Fruit fly (Drosophila melanogaster) whole organism, embryonic: ENCODE results near the gene CG5731.

Experiments
- ATbp ChIP-seq: fragments of 200-800 bp; sonication (Bioruptor generic); optimal IDR thresholded peaks from 2 replicates; lab custom pipeline; 2017; ENCODE audit warnings: missing biosample characterization, mild to moderate bottlenecking, missing genetic modification characterization, missing genetic modification reagents
- BEAF-32 ChIP-seq: fragments of 200-800 bp; sonication (Bioruptor generic); optimal IDR thresholded peaks from 3 replicates; lab custom pipeline; 2017; ENCODE audit warnings: missing biosample characterization, missing genetic modification characterization, mild to moderate bottlenecking, moderate library complexity, missing genetic modification reagents
- CG12071 ChIP-seq: fragments of 200-800 bp; sonication (Bioruptor generic); optimal IDR thresholded peaks from 3 replicates; lab custom pipeline; 2018; ENCODE audit warnings: missing biosample characterization, mild to moderate bottlenecking, missing genetic modification characterization
- CG12104 ChIP-seq: fragments of 200-800 bp; sonication (Bioruptor generic); optimal IDR thresholded peaks from 3 replicates; lab custom pipeline; 2016; ENCODE audit warnings: missing biosample characterization, missing genetic modification characterization
- CG1603 ChIP-seq: fragments of 200-800 bp; sonication (Bioruptor generic); optimal IDR thresholded peaks from 2 replicates; lab custom pipeline; 2019; ENCODE audit warnings: missing biosample characterization, mild to moderate bottlenecking, missing genetic modification characterization, moderate library complexity
- CG17829 ChIP-seq: fragments of 200-800 bp; optimal IDR thresholded peaks from 2 replicates; lab custom pipeline; 2019; ENCODE audit warnings: missing biosample characterization, mild to moderate bottlenecking, missing genetic modification characterization, moderate library complexity
- CG1792 ChIP-seq: fragments of 200-800 bp; sonication (Bioruptor generic); optimal IDR thresholded peaks from 2 replicates; lab custom pipeline; 2016; ENCODE audit warnings: missing biosample characterization, missing genetic modification characterization
- CG2116 ChIP-seq: fragments of 200-800 bp; sonication (Bioruptor generic); optimal IDR thresholded peaks from 3 replicates; lab custom pipeline; 2018; ENCODE audit warnings: missing biosample characterization, mild to moderate bottlenecking, missing genetic modification characterization
- CG30431 ChIP-seq: fragments of 200-800 bp; sonication (Bioruptor generic); optimal IDR thresholded peaks from 2 replicates; lab custom pipeline; 2017; ENCODE audit warnings: missing biosample characterization, missing genetic modification characterization
- CG32767 ChIP-seq: fragments of 200-800 bp; sonication (Bioruptor generic); IDR thresholded peaks from 2 replicates; pipeline ENCODE4 v1.3.6; 2022; ENCODE audit warnings: missing biosample characterization, missing genetic modification characterization
- CG34422 ChIP-seq: fragments of 200-800 bp; sonication (Bioruptor generic); IDR thresholded peaks from 3 replicates; pipeline ENCODE4 v1.3.6; 2022; ENCODE audit warnings: missing biosample characterization, missing genetic modification characterization
- CG4404 ChIP-seq: fragments of 200-800 bp; sonication (Bioruptor generic); IDR thresholded peaks from 2 replicates; pipeline ENCODE4 v1.3.6; 2022; ENCODE audit warnings: missing biosample characterization, missing genetic modification characterization
- CG4820 ChIP-seq: fragments of 200-800 bp; sonication (Bioruptor generic); optimal IDR thresholded peaks from 3 replicates; lab custom pipeline; 2016; ENCODE audit warnings: missing biosample characterization, missing genetic modification characterization
- CG4854 ChIP-seq: fragments of 200-800 bp; sonication (Bioruptor generic); optimal IDR thresholded peaks from 2 replicates; lab custom pipeline; 2016; ENCODE audit warnings: missing biosample characterization, missing genetic modification characterization, inconsistent platforms
- Dbx ChIP-seq: fragments of 200-800 bp; sonication (Bioruptor generic); IDR thresholded peaks from 3 replicates; pipeline ENCODE4 v1.3.6; 2022; ENCODE audit warnings: missing biosample characterization, missing genetic modification characterization
- Ets97D ChIP-seq: fragments of 200-800 bp; sonication (Bioruptor generic); optimal IDR thresholded peaks from 3 replicates; lab custom pipeline; 2016; ENCODE audit warnings: missing biosample characterization, missing genetic modification characterization
- Fer1 ChIP-seq: fragments of 200-800 bp; sonication (Bioruptor generic); optimal IDR thresholded peaks from 2 replicates; lab custom pipeline; 2017; ENCODE audit warnings: missing biosample characterization, mild to moderate bottlenecking, missing genetic modification characterization
- Gug ChIP-seq: fragments of 200-800 bp; sonication (Bioruptor generic); IDR thresholded peaks from 4 replicates; pipeline ENCODE4 v1.3.6; 2022; ENCODE audit warnings: missing biosample characterization, missing genetic modification characterization
- Lhr ChIP-seq: fragments of 200-800 bp; sonication (Bioruptor generic); optimal IDR thresholded peaks from 3 replicates; lab custom pipeline; 2017; ENCODE audit warnings: mild to moderate bottlenecking, missing biosample characterization, missing genetic modification reagents, missing genetic modification characterization
- Max ChIP-seq: fragments of 200-800 bp; sonication (Bioruptor generic); optimal IDR thresholded peaks from 2 replicates; lab custom pipeline; 2016; ENCODE audit warnings: missing biosample characterization, mild to moderate bottlenecking, missing genetic modification characterization
- Mes4 ChIP-seq: fragments of 200-800 bp; sonication (Bioruptor generic); optimal IDR thresholded peaks from 2 replicates; lab custom pipeline; 2016; ENCODE audit warnings: missing biosample characterization, missing genetic modification characterization
- Mrtf ChIP-seq: fragments of 200-800 bp; sonication (Bioruptor generic); IDR thresholded peaks from 3 replicates; pipeline ENCODE4 v1.3.6; 2022; ENCODE audit warnings: missing biosample characterization, missing genetic modification characterization
- Sin3A ChIP-seq: fragments of >200 bp; optimal IDR thresholded peaks from 2 replicates; lab custom pipeline; 2018
- Stat92E ChIP-seq, 3 experiments: fragments of >200 bp in 2 of 3; fragments of 200-800 bp in 1 of 3; sonication (Bioruptor generic) in 1 of 3; optimal IDR thresholded peaks; 2 replicates each; lab custom pipeline; 2017 to 2019; ENCODE audit warnings: missing biosample characterization in 3 of 3, missing genetic modification characterization in 3 of 3, mild to moderate bottlenecking in 1 of 3, moderate library complexity in 1 of 3
- YL-1 ChIP-seq: fragments of 200-800 bp; sonication (Bioruptor generic); optimal IDR thresholded peaks from 3 replicates; lab custom pipeline; 2017; ENCODE audit warnings: missing biosample characterization, mild to moderate bottlenecking, missing genetic modification characterization
- bcd ChIP-seq: fragments of 200-800 bp; sonication (Bioruptor generic); optimal IDR thresholded peaks from 2 replicates; lab custom pipeline; 2017; ENCODE audit warnings: missing biosample characterization, mild to moderate bottlenecking, missing genetic modification characterization
- caup ChIP-seq: fragments of 200-800 bp; sonication (Bioruptor generic); optimal IDR thresholded peaks from 3 replicates; lab custom pipeline; 2017; ENCODE audit warnings: missing biosample characterization, mild to moderate bottlenecking, missing genetic modification characterization, moderate library complexity; ENCODE audit not compliant: severe bottlenecking
- cg ChIP-seq: fragments of 200-800 bp; sonication (Bioruptor generic); optimal IDR thresholded peaks from 3 replicates; lab custom pipeline; 2019; ENCODE audit warnings: missing biosample characterization, mild to moderate bottlenecking, missing genetic modification characterization, moderate library complexity
- chif ChIP-seq, 2 experiments: fragments of 200-800 bp; sonication (Bioruptor generic); optimal IDR thresholded peaks; 3 replicates each; lab custom pipeline; 2016; ENCODE audit warnings: missing biosample characterization in 2 of 2, missing genetic modification characterization in 2 of 2
- dan ChIP-seq: fragments of 200-800 bp; sonication (Bioruptor generic); IDR thresholded peaks from 2 replicates; pipeline ENCODE4 v1.3.6; 2022; ENCODE audit warnings: missing biosample characterization, missing genetic modification characterization
- dm ChIP-seq: fragments of 200-800 bp; sonication (Bioruptor generic); optimal IDR thresholded peaks from 3 replicates; lab custom pipeline; 2016; ENCODE audit warnings: missing biosample characterization, missing genetic modification characterization
- en ChIP-seq: fragments of 200-800 bp; sonication (Bioruptor generic); optimal IDR thresholded peaks from 2 replicates; lab custom pipeline; 2016; ENCODE audit warnings: missing biosample characterization, missing genetic modification characterization
- gfzf ChIP-seq: fragments of 200-800 bp; sonication (Bioruptor generic); optimal IDR thresholded peaks from 2 replicates; lab custom pipeline; 2016; ENCODE audit warnings: missing biosample characterization, mild to moderate bottlenecking, missing genetic modification characterization, moderate library complexity
- hbn ChIP-seq: fragments of 200-800 bp; sonication (Bioruptor generic); IDR thresholded peaks from 2 replicates; pipeline ENCODE4 v1.3.6; 2022; ENCODE audit warnings: missing biosample characterization, missing genetic modification characterization; ENCODE audit not compliant: partially characterized antibody
- lilli ChIP-seq: fragments of 200-800 bp; sonication (Bioruptor generic); optimal IDR thresholded peaks from 3 replicates; lab custom pipeline; 2016; ENCODE audit warnings: missing biosample characterization, missing genetic modification characterization
- lov ChIP-seq, 2 experiments: fragments of 200-800 bp in 1 of 2; fragments of >200 bp in 1 of 2; sonication (Bioruptor generic) in 1 of 2; IDR thresholded peaks in 1 of 2; optimal IDR thresholded peaks in 1 of 2; 2 replicates in 1 of 2; 3 replicates in 1 of 2; pipeline versions ENCODE4 v1.3.6 to Lab custom; 2017 to 2022; ENCODE audit warnings: missing biosample characterization in 1 of 2, missing genetic modification characterization in 1 of 2
- nerfin-1 ChIP-seq: fragments of 200-800 bp; sonication (Bioruptor generic); optimal IDR thresholded peaks from 3 replicates; lab custom pipeline; 2019; ENCODE audit warnings: missing biosample characterization, mild to moderate bottlenecking, missing genetic modification characterization, moderate library complexity
- pb ChIP-seq: fragments of 200-800 bp; sonication (Bioruptor generic); optimal IDR thresholded peaks from 3 replicates; lab custom pipeline; 2016; ENCODE audit warnings: missing biosample characterization, missing genetic modification characterization
- phol ChIP-seq: fragments of 200-800 bp; sonication (Bioruptor generic); optimal IDR thresholded peaks from 3 replicates; lab custom pipeline; 2018; ENCODE audit warnings: missing biosample characterization, mild to moderate bottlenecking, missing genetic modification characterization, moderate library complexity
- pzg ChIP-seq: fragments of 200-800 bp; sonication (Bioruptor generic); optimal IDR thresholded peaks from 3 replicates; lab custom pipeline; 2018; ENCODE audit warnings: missing biosample characterization, mild to moderate bottlenecking, missing genetic modification characterization, moderate library complexity
- rib ChIP-seq: fragments of 200-800 bp; sonication (Bioruptor generic); IDR thresholded peaks from 2 replicates; pipeline ENCODE4 v1.3.6; 2022; ENCODE audit warnings: missing biosample characterization, missing genetic modification characterization
- row ChIP-seq: fragments of 200-800 bp; sonication (Bioruptor generic); IDR thresholded peaks from 3 replicates; pipeline ENCODE4 v1.3.6; 2022; ENCODE audit warnings: missing biosample characterization, missing genetic modification characterization
- sd ChIP-seq: fragments of 200-800 bp; sonication (Bioruptor generic); optimal IDR thresholded peaks from 3 replicates; lab custom pipeline; 2018; ENCODE audit warnings: missing biosample characterization, mild to moderate bottlenecking, missing genetic modification characterization, moderate library complexity
- stwl ChIP-seq: fragments of 200-800 bp; sonication (Bioruptor generic); optimal IDR thresholded peaks from 3 replicates; lab custom pipeline; 2018; ENCODE audit warnings: missing biosample characterization, mild to moderate bottlenecking, missing genetic modification characterization, moderate library complexity
- twi ChIP-seq: fragments of 200-800 bp; optimal IDR thresholded peaks from 2 replicates; lab custom pipeline; 2019; ENCODE audit warnings: missing biosample characterization, mild to moderate bottlenecking, missing genetic modification characterization, moderate library complexity
- unc-4 ChIP-seq: fragments of 200-800 bp; sonication (Bioruptor generic); IDR thresholded peaks from 2 replicates; pipeline ENCODE4 v1.3.6; 2022; ENCODE audit warnings: missing biosample characterization, missing genetic modification characterization; ENCODE audit not compliant: partially characterized antibody
- vnd ChIP-seq: fragments of 200-800 bp; sonication (Bioruptor generic); IDR thresholded peaks from 3 replicates; pipeline ENCODE4 v1.3.6; 2022; ENCODE audit warnings: missing biosample characterization, missing genetic modification characterization; ENCODE audit not compliant: partially characterized antibody
- wek ChIP-seq: fragments of 200-800 bp; sonication (Bioruptor generic); optimal IDR thresholded peaks from 3 replicates; lab custom pipeline; 2018; ENCODE audit warnings: missing biosample characterization, mild to moderate bottlenecking, missing genetic modification characterization, moderate library complexity

The CG5731 gene

dm6 chr2L:10249655-10250202 is 40.2 kb upstream of the CG5731 start (continued):
- TF ChIP-seq CG4820 (no peak), YL-1 (no peak), rib (GFP tag; lab: Robert Waterston, UW) (no peak), dan (GFP tag; lab: Robert Waterston, UW) (no peak), CG12071 (GFP tag; lab: Kevin White, UChicago) (no peak), CG4404 (GFP tag; lab: Robert Waterston, UW) (no peak), caup (GFP tag; lab: Kevin White, UChicago) (no peak), chif (GFP tag; optimal IDR thresholded peaks at IDR 0.05; lab: Kevin White, UChicago) (no peak), ATbp (GFP tag; lab: Kevin White, UChicago) (no peak), CG30431 (GFP tag; lab: Kevin White, UChicago) (no peak), vnd (no peak), Gug (GFP tag; lab: Robert Waterston, UW) (no peak)
- TF ChIP-seq, all 482 proteins: peak for 88

- peak; percentile 82 for TF ChIP-seq sd
- TF ChIP-seq ATbp (GFP tag; lab: Kevin White, UChicago) = no peak
- peak; percentile 53 for TF ChIP-seq CG17829
- peak; percentile 93 for TF ChIP-seq nerfin-1
- TF ChIP-seq Max (GFP tag; lab: Kevin White, UChicago) = peak; percentile 23
- peak; percentile 97 for TF ChIP-seq pzg (GFP tag; lab: Kevin White, UChicago)
- TF ChIP-seq CG32767 (GFP tag; lab: Robert Waterston, UW) = peak; percentile 71; the same call in 1 of the 2 replicates
- no peak for TF ChIP-seq bcd (GFP tag; lab: Kevin White, UChicago)
- TF ChIP-seq stwl (tag; lab: Kevin White, UChicago) = peak; percentile 97
- TF ChIP-seq CG2116 = peak; percentile 68
- TF ChIP-seq dm (GFP tag; lab: Kevin White, UChicago) = peak; percentile 48
- TF ChIP-seq wek = peak; percentile 4
- peak; percentile 15 for TF ChIP-seq cg
- no peak for TF ChIP-seq Mes4 (GFP tag; lab: Kevin White, UChicago)
- no peak for TF ChIP-seq lov (optimal IDR thresholded peaks at IDR 0.05; lab: Kevin White, UChicago)
- TF ChIP-seq lov (GFP tag; IDR thresholded peaks at IDR 0.05; lab: Robert Waterston, UW) = no peak
- peak; percentile 19 for TF ChIP-seq twi (tag; lab: Kevin White, UChicago)
- TF ChIP-seq unc-4 (GFP tag; lab: Robert Waterston, UW) = peak; percentile 62
- peak in 1 of 3 experiments; percentile 17 for TF ChIP-seq Stat92E (GFP tag; optimal IDR thresholded peaks at IDR 0.05; lab: Kevin White, UChicago)
- TF ChIP-seq CG12104 (GFP tag; lab: Kevin White, UChicago) = no peak
- peak; percentile 27 for TF ChIP-seq Fer1 (GFP tag; lab: Kevin White, UChicago)
- peak; percentile 49; the same call in 1 of the 3 replicates for TF ChIP-seq row (GFP tag; lab: Robert Waterston, UW)
- TF ChIP-seq pb = no peak
- peak; percentile 38 for TF ChIP-seq lilli (GFP tag; lab: Kevin White, UChicago)
- TF ChIP-seq phol (tag; lab: Kevin White, UChicago) = peak; percentile 43
- TF ChIP-seq CG1792 = no peak
- TF ChIP-seq en (GFP tag; lab: Kevin White, UChicago) = no peak
- TF ChIP-seq CG1603 (tag; lab: Kevin White, UChicago) = peak; percentile 83
- TF ChIP-seq CG4854 (GFP tag; lab: Kevin White, UChicago) = peak; percentile 4
- peak; percentile 83 for TF ChIP-seq Ets97D (GFP tag; lab: Kevin White, UChicago)
- peak; percentile 22; the same call in 1 of the 3 replicates for TF ChIP-seq Dbx (GFP tag; lab: Robert Waterston, UW)
- peak; percentile 63; the same call in 1 of the 3 replicates for TF ChIP-seq CG34422
- peak; percentile 64 for TF ChIP-seq Lhr (GFP tag; lab: Kevin White, UChicago)
- TF ChIP-seq hbn (GFP tag; lab: Robert Waterston, UW) = peak; percentile 52
- no peak for TF ChIP-seq Mrtf (GFP tag; lab: Robert Waterston, UW)
- TF ChIP-seq BEAF-32 (GFP tag; lab: Kevin White, UChicago) = peak; percentile 65
- TF ChIP-seq Sin3A (lab: Kevin White, UChicago) = peak; percentile 17
- peak; percentile 38 for TF ChIP-seq gfzf
Observed at dm6 chr2L:10246785-10247190, 37.2 kb upstream of the CG5731 start, which contains the start of gene chico. Gene chico (minus strand): TSS chr2L:10247078.
